Fruit fly (Drosophila melanogaster) S2 (cell line): ENCODE measurements around the gene org-1.

Source experiments
- CG8478 ChIP-seq: fragments of >200 bp; optimal IDR thresholded peaks from 2 replicates; lab custom pipeline; 2018
- CTCF ChIP-seq, 2 experiments: fragments of >200 bp; optimal IDR thresholded peaks; 2 replicates each; lab custom pipeline; 2018

dm6 chrX:8416956-8417355 is 37.9 kb downstream of the org-1 start:
- TF ChIP-seq CTCF (optimal IDR thresholded peaks at IDR 0.05; lab: Kevin White, UChicago) (no peak), CG8478 (lab: Kevin White, UChicago) (no peak)
